Worm (Caenorhabditis elegans): ENCODE results near the gene F58E2.3.
A peak's percentile ranks its signal among the peaks of the same experiment; 100 is the strongest.

F58E2.3 gene

DNA sequence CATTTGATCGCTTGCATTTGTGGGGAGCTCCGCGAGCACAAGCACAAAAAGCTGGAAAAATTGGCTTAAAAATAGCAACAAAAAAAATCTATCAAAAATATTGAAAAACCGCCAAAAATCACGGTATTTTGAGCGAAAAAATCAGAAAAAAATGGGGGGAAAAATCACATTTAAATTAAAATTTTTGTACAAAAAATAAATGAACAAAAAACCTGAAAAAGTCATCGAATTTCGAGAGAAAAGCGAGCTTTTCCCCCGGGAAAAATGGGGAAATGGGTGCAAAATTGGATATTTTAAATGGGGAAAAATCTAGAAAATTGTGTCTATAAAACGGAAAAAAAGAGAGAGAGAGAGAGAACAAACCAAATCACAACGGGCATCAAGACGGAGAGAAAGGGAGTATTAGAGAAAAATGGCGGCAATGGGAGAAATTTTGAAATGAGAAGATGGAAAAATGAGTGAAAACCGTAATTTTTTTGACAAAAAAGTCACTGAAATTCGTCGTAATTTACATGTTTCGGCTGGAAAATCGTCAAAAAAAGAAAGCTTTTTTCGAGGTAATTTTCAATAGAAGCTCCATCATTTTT lies 42.3 kb downstream of the F58E2.3 start, which contains the start of gene ced-10:
TSS of gene ced-10 (minus strand) at position 51 of the 587 bp plus-strand sequence.
- TF ChIP-seq klf-2 (GFP tag; conservative IDR thresholded peaks at IDR 0.05): no peak
- TF ChIP-seq T22C8.4 (GFP tag; IDR thresholded peaks at IDR 0.05): no peak
- TF ChIP-seq tab-1 (GFP tag; IDR thresholded peaks at IDR 0.05): no peak
- TF ChIP-seq ztf-23 (GFP tag; IDR thresholded peaks at IDR 0.05): no peak
- TF ChIP-seq med-1 (GFP tag; optimal IDR thresholded peaks at IDR 0.05; ENCODE audit: insufficient read depth): no peak
- TF ChIP-seq ref-1 (GFP tag; conservative IDR thresholded peaks at IDR 0.05): no peak
- no peak for TF ChIP-seq flt-1 (GFP tag; IDR thresholded peaks at IDR 0.05)

DNA sequence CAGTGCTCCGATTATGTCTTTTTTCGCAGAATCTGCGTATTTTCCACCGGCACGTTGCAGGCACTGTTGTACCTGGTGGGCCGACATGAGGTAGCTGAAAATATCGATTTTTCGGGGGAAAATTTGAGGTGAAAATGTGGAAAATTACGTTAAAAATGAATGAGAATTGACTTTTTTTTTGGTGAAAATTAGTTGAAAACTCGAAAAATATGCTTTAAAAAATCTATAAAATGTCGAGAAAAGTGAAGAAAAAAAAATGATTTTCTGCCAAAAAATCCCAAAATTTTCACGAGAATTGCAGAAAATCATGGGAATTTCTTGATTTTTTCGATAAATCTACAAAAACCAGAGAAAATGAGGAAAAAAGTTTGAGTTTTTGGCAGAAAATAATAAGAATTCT lies 47.2 kb downstream of the F58E2.3 start, which contains the start of gene tsg-101:
TSS of gene tsg-101 (minus strand) at position 101 of the 400 bp plus-strand sequence.
- no peak for TF ChIP-seq tab-1 (GFP tag; IDR thresholded peaks at IDR 0.05)
- TF ChIP-seq cog-1 (tag; optimal IDR thresholded peaks at IDR 0.05): no peak
- TF ChIP-seq klf-2 (GFP tag; conservative IDR thresholded peaks at IDR 0.05): no peak
- TF ChIP-seq flt-1 (GFP tag; IDR thresholded peaks at IDR 0.05): no peak
- TF ChIP-seq ztf-23 (GFP tag; IDR thresholded peaks at IDR 0.05): no peak
- TF ChIP-seq ref-1 (GFP tag; conservative IDR thresholded peaks at IDR 0.05): no peak
- no peak for TF ChIP-seq T22C8.4 (GFP tag; IDR thresholded peaks at IDR 0.05)
- no peak for TF ChIP-seq med-1 (GFP tag; optimal IDR thresholded peaks at IDR 0.05; ENCODE audit: insufficient read depth)
- no peak for TF ChIP-seq ztf-29 (GFP tag; IDR thresholded peaks at IDR 0.05)

DNA sequence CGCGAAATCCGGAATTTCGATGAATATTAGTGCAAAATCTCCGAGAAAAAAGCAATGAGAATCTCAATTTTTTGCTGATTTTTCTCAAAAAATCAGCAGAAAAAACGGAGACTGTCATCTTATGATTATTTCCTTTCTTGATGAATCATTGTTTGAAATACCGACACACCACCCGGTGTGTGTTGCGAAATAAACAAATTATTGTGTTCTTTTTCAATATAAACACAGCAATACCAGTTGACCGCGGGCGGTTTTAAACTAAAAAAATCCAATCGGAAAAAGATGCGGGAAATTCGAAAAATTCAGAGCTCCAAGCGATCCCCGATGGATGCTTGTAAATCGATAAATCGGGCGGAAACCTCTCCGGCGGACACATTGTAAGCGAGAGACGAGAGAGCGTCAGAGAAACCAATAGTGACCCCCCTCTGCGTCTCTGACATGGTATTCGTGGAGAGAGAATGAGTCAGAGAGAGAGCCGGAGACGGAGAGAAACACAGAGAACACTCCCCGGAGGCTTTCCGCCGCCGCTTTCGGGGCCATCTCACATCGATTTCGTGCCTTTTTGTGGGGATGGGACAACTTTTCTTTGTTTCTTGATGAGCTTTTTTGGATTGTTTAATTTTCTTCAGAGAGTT lies 48.3 kb downstream of the F58E2.3 start:
- TF ChIP-seq T22C8.4 (GFP tag; IDR thresholded peaks at IDR 0.05) (peak; percentile 89), flt-1 (GFP tag; IDR thresholded peaks at IDR 0.05) (no peak), cog-1 (tag; optimal IDR thresholded peaks at IDR 0.05) (peak; percentile 22), klf-2 (GFP tag; conservative IDR thresholded peaks at IDR 0.05) (no peak), med-1 (GFP tag; optimal IDR thresholded peaks at IDR 0.05; ENCODE audit: insufficient read depth) (no peak), tab-1 (GFP tag; IDR thresholded peaks at IDR 0.05) (no peak), ztf-29 (GFP tag; IDR thresholded peaks at IDR 0.05) (peak; percentile 54; the same call in 1 of the 2 replicates), ref-1 (GFP tag; conservative IDR thresholded peaks at IDR 0.05) (no peak), ztf-23 (GFP tag; IDR thresholded peaks at IDR 0.05) (no peak)

ce11 chrIV:3516586-3516985 lies 49.4 kb downstream of the F58E2.3 start, which contains the start of gene unc-33:
Gene unc-33 (plus strand): TSS chrIV:3516886.
- TF ChIP-seq ref-1 (GFP tag; conservative IDR thresholded peaks at IDR 0.05): no peak
- TF ChIP-seq ztf-29 (GFP tag; IDR thresholded peaks at IDR 0.05): no peak
- TF ChIP-seq cog-1 (tag; optimal IDR thresholded peaks at IDR 0.05): no peak
- TF ChIP-seq flt-1 (GFP tag; IDR thresholded peaks at IDR 0.05): no peak
- no peak for TF ChIP-seq med-1 (GFP tag; optimal IDR thresholded peaks at IDR 0.05; ENCODE audit: insufficient read depth)

DNA sequence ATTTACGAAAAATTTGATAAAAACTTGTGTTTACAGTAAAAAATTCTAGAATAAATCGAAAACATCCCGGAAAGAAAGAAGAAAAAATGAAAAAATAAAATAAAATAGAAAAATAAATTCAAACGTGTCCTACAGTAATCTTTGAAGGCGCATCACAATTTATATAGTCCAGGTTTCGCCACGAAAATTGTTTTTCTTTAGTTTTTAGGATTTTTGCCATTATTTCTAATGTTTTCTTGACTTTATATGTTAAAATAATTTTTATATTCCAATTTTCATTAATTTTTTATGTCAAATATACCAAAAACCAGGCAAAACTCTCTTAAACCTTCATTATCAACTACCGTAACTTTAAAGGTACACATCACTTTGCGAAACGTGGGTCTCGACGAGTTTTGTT lies 50.4 kb downstream of the F58E2.3 start:
- no peak for TF ChIP-seq cog-1 (tag; optimal IDR thresholded peaks at IDR 0.05)
- no peak for TF ChIP-seq tab-1 (GFP tag; IDR thresholded peaks at IDR 0.05)
- no peak for TF ChIP-seq flt-1 (GFP tag; IDR thresholded peaks at IDR 0.05)
- TF ChIP-seq T22C8.4 (GFP tag; IDR thresholded peaks at IDR 0.05): no peak
- TF ChIP-seq ref-1 (GFP tag; conservative IDR thresholded peaks at IDR 0.05): no peak
- TF ChIP-seq med-1 (GFP tag; optimal IDR thresholded peaks at IDR 0.05; ENCODE audit: insufficient read depth): no peak
- no peak for TF ChIP-seq klf-2 (GFP tag; conservative IDR thresholded peaks at IDR 0.05)
- TF ChIP-seq ztf-23 (GFP tag; IDR thresholded peaks at IDR 0.05): no peak
- no peak for TF ChIP-seq ztf-29 (GFP tag; IDR thresholded peaks at IDR 0.05)

DNA sequence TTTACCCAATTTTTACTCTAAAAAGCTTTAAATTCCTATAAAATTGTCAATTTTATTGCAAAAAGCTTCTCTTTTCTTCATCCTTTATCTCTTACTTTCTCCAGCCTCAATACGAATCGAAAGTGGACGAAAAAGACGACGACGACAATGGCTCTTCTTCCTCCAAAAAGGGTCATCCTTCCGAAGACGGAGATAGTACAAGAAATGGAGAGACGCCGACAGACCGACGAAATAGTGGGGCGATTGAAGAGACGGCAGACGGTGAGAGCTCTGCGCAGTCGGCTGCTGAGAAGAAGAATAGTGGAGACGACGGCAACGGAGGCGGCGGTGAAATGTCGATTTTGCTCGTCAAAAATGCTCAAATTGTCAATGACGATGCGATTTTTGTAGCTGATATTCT lies 52.1 kb downstream of the F58E2.3 start:
- TF ChIP-seq ztf-23 (GFP tag; IDR thresholded peaks at IDR 0.05): no peak
- TF ChIP-seq T22C8.4 (GFP tag; IDR thresholded peaks at IDR 0.05): no peak
